Worm (Caenorhabditis elegans): ENCODE measurements around the gene ssp-36.

ssp-36 gene

ce11 chrIV:9739001-9739400 is 27.1 kb downstream of the ssp-36 start:
- TF ChIP-seq pha-4 (tag; optimal IDR thresholded peaks at IDR 0.05) = no peak
- peak; percentile 59 for TF ChIP-seq F49E8.2 (tag; optimal IDR thresholded peaks at IDR 0.05; ENCODE audit: insufficient read depth)
- TF ChIP-seq zfh-2 (GFP tag; conservative IDR thresholded peaks at IDR 0.05) = no peak
- no peak for TF ChIP-seq dox-1 (GFP tag; IDR thresholded peaks at IDR 0.05)
- TF ChIP-seq bed-2 (GFP tag; IDR thresholded peaks at IDR 0.05) = no peak
- TF ChIP-seq ceh-91 (GFP tag; IDR thresholded peaks at IDR 0.05) = no peak
- no peak for TF ChIP-seq ztf-28 (GFP tag; IDR thresholded peaks at IDR 0.05)
- no peak for TF ChIP-seq C06A6.2 (GFP tag; conservative IDR thresholded peaks at IDR 0.05)
- no peak for TF ChIP-seq F37B4.10 (GFP tag; IDR thresholded peaks at IDR 0.05)
- TF ChIP-seq xnd-1 (tag; optimal IDR thresholded peaks at IDR 0.05) = peak; percentile 43
- no peak for TF ChIP-seq ztf-26 (tag; optimal IDR thresholded peaks at IDR 0.05)
- TF ChIP-seq snpc-4 (GFP tag; optimal IDR thresholded peaks at IDR 0.05) = peak; percentile 40
- peak in 2 of 4 experiments; percentile 16 to 53 for TF ChIP-seq snpc-4 (tag; optimal IDR thresholded peaks at IDR 0.05)
- TF ChIP-seq F33H1.4 (GFP tag; IDR thresholded peaks at IDR 0.05) = peak; percentile 32; the same call in 1 of the 2 replicates
- TF ChIP-seq hlh-26 (GFP tag; conservative IDR thresholded peaks at IDR 0.05) = no peak
- TF ChIP-seq ztf-25 (GFP tag; IDR thresholded peaks at IDR 0.05) = no peak
- no peak for TF ChIP-seq ceh-40 (GFP tag; IDR thresholded peaks at IDR 0.05)
- TF ChIP-seq dpl-1 (GFP tag; optimal IDR thresholded peaks at IDR 0.05) = no peak
- no peak for TF ChIP-seq pbrm-1 (GFP tag; IDR thresholded peaks at IDR 0.05)
- peak; percentile 68 for TF ChIP-seq F52B5.7 (tag; optimal IDR thresholded peaks at IDR 0.05)
- TF ChIP-seq nfyb-1 (GFP tag; IDR thresholded peaks at IDR 0.05) = peak; percentile 67; the same call in 1 of the 2 replicates
- no peak for TF ChIP-seq atf-7 (tag; optimal IDR thresholded peaks at IDR 0.05)
- no peak for TF ChIP-seq ztf-3 (GFP tag; optimal IDR thresholded peaks at IDR 0.05)
- 0 out of 2 replicates have a peak, but pooled peaks have one; percentile 49 for TF ChIP-seq Y79H2A.3 (GFP tag; conservative IDR thresholded peaks at IDR 0.05)
- TF ChIP-seq K11D2.4 (GFP tag; IDR thresholded peaks at IDR 0.05) = no peak
- TF ChIP-seq Y53G8AR.9 (GFP tag; conservative IDR thresholded peaks at IDR 0.05) = 0 out of 2 replicates have a peak, but pooled peaks have one; percentile 65
- peak; percentile 5; the same call in 1 of the 2 replicates for TF ChIP-seq madf-3 (GFP tag; IDR thresholded peaks at IDR 0.05)
- TF ChIP-seq repo-1 (tag; optimal IDR thresholded peaks at IDR 0.05) = peak; percentile 13
- no peak for TF ChIP-seq sea-2 (GFP tag; IDR thresholded peaks at IDR 0.05)
- no peak for TF ChIP-seq athp-1 (tag; optimal IDR thresholded peaks at IDR 0.05)
- no peak; the same call in 1 of the 2 replicates for TF ChIP-seq lin-26 (GFP tag; IDR thresholded peaks at IDR 0.05)
- no peak for TF ChIP-seq ZK185.1 (tag; optimal IDR thresholded peaks at IDR 0.05; ENCODE audit: poor library complexity, severe bottlenecking)
- no peak for TF ChIP-seq dpff-1 (tag; optimal IDR thresholded peaks at IDR 0.05)
- TF ChIP-seq fkh-3 (tag; optimal IDR thresholded peaks at IDR 0.05) = no peak
- no peak for TF ChIP-seq B0019.2 (GFP tag; conservative IDR thresholded peaks at IDR 0.05)
- TF ChIP-seq aptf-3 (GFP tag; IDR thresholded peaks at IDR 0.05) = no peak
- no peak for TF ChIP-seq snpc-1.1 (tag; optimal IDR thresholded peaks at IDR 0.05; ENCODE audit: insufficient read depth)
- TF ChIP-seq B0035.1 (tag; optimal IDR thresholded peaks at IDR 0.05) = peak; percentile 11
- TF ChIP-seq egl-18 (GFP tag; IDR thresholded peaks at IDR 0.05) = no peak
- no peak for TF ChIP-seq sdz-38 (tag; optimal IDR thresholded peaks at IDR 0.05)
- no peak for TF ChIP-seq attf-3 (GFP tag; conservative IDR thresholded peaks at IDR 0.05)
- TF ChIP-seq let-526 (GFP tag; IDR thresholded peaks at IDR 0.05) = no peak
- TF ChIP-seq hmg-1.2 (GFP tag; IDR thresholded peaks at IDR 0.05) = peak; percentile 36
- TF ChIP-seq Y53F4B.3 (GFP tag; IDR thresholded peaks at IDR 0.05) = no peak
- TF ChIP-seq Y67H2A.10 (GFP tag; conservative IDR thresholded peaks at IDR 0.05) = no peak
- no peak for TF ChIP-seq ceh-27 (GFP tag; optimal IDR thresholded peaks at IDR 0.05)
- no peak for TF ChIP-seq K12H6.12 (tag; optimal IDR thresholded peaks at IDR 0.05)
- no peak for TF ChIP-seq nhr-120 (GFP tag; IDR thresholded peaks at IDR 0.05)
- no peak for TF ChIP-seq nfya-1 (tag; optimal IDR thresholded peaks at IDR 0.05; ENCODE audit: borderline replicate concordance, insufficient read depth)

Measured in whole organism, young adult.